Worm (Caenorhabditis elegans) whole organism, L2 larva: ENCODE data around the gene T06D8.2.

Source experiments
- R02D3.7 ChIP-seq: fragments of 150-350 bp; optimal IDR thresholded peaks from 2 replicates; lab custom pipeline; 2014; ENCODE audit warnings: missing biosample characterization, missing genetic modification characterization
- ZK546.5 ChIP-seq: sonication (generic microtip); optimal IDR thresholded peaks from 2 replicates; lab custom pipeline; 2017; ENCODE audit warnings: missing biosample characterization, missing genetic modification characterization
- fos-1 ChIP-seq: fragments of 150-350 bp; optimal IDR thresholded peaks from 2 replicates; lab custom pipeline; 2014; ENCODE audit warnings: missing biosample characterization, missing genetic modification characterization
- lin-13 ChIP-seq: fragments of 150-350 bp; optimal IDR thresholded peaks from 2 replicates; lab custom pipeline; 2014; ENCODE audit warnings: missing biosample characterization, missing genetic modification reagents, missing genetic modification characterization
- lin-39 ChIP-seq: fragments of 150-350 bp; optimal IDR thresholded peaks from 2 replicates; lab custom pipeline; 2014; ENCODE audit warnings: missing biosample characterization, missing genetic modification reagents, missing genetic modification characterization
- nhr-10 ChIP-seq: sonication (generic microtip); optimal IDR thresholded peaks from 2 replicates; lab custom pipeline; 2017; ENCODE audit warnings: missing biosample characterization, missing genetic modification characterization
- nhr-11 ChIP-seq: fragments of 150-350 bp; optimal IDR thresholded peaks from 2 replicates; lab custom pipeline; 2014; ENCODE audit warnings: missing biosample characterization, missing genetic modification characterization
- snpc-4 ChIP-seq: fragments of 150-350 bp; optimal IDR thresholded peaks from 2 replicates; lab custom pipeline; 2014; ENCODE audit warnings: missing biosample characterization, missing genetic modification characterization
- unc-55 ChIP-seq: fragments of 150-350 bp; sonication (generic microtip); optimal IDR thresholded peaks from 3 replicates; lab custom pipeline; 2014; ENCODE audit warnings: missing biosample characterization, missing genetic modification reagents, missing genetic modification characterization
- unc-62 ChIP-seq: fragments of 150-350 bp; optimal IDR thresholded peaks from 2 replicates; lab custom pipeline; 2014; ENCODE audit warnings: missing biosample characterization, missing genetic modification reagents, missing genetic modification characterization
- ztf-11 ChIP-seq: sonication (generic microtip); optimal IDR thresholded peaks from 2 replicates; lab custom pipeline; 2017; ENCODE audit warnings: missing biosample characterization, missing genetic modification characterization
- ztf-4 ChIP-seq: fragments of 150-350 bp; optimal IDR thresholded peaks from 2 replicates; lab custom pipeline; 2014; ENCODE audit warnings: missing biosample characterization, missing genetic modification characterization

- TF ChIP-seq ztf-11 (no peak), ztf-4 (tag; lab: Kevin White, UChicago) (no peak), ZK546.5 (tag; lab: Kevin White, UChicago) (no peak), fos-1 (tag; lab: Kevin White, UChicago) (no peak), unc-62 (GFP tag; lab: Kevin White, UChicago) (no peak), nhr-10 (no peak), lin-13 (GFP tag; lab: Kevin White, UChicago) (no peak), unc-55 (peak; percentile 36), nhr-11 (no peak), snpc-4 (tag; lab: Kevin White, UChicago) (no peak), R02D3.7 (no peak), lin-39 (tag; lab: Kevin White, UChicago) (no peak)
Observed at ce11 chrII:11184757-11185341, 41.6 kb upstream of the T06D8.2 start, which contains the start of gene lir-3.
